Worm (Caenorhabditis elegans) whole organism, late embryonic: ENCODE data around the gene Y46C8AL.11.
"Not testable (repeated sequence)": the region's sequence is repeated elsewhere in the genome, so short reads cannot be mapped to it uniquely, and the experiment has no call there.

Source experiments
- C08G9.2 ChIP-seq: sonication (generic microtip); optimal IDR thresholded peaks from 2 replicates; lab custom pipeline; 2016; ENCODE audit warnings: mild to moderate bottlenecking, missing genetic modification characterization, moderate library complexity, missing compliant biosample characterization
- C38D4.7 ChIP-seq: fragments of 200-800 bp; sonication (Bioruptor generic); optimal IDR thresholded peaks from 2 replicates; lab custom pipeline; 2018; ENCODE audit warnings: mild to moderate bottlenecking, missing genetic modification characterization, moderate library complexity, missing compliant biosample characterization
- K02D7.2 ChIP-seq: sonication (generic microtip); optimal IDR thresholded peaks from 2 replicates; lab custom pipeline; 2017; ENCODE audit warnings: mild to moderate bottlenecking, missing genetic modification characterization, missing compliant biosample characterization
- Y22D7AL.16 ChIP-seq: sonication (generic microtip); optimal IDR thresholded peaks from 2 replicates; lab custom pipeline; 2016; ENCODE audit warnings: missing genetic modification characterization, missing compliant biosample characterization
- ahr-1 ChIP-seq: sonication (generic microtip); optimal IDR thresholded peaks from 2 replicates; lab custom pipeline; 2016; ENCODE audit warnings: missing genetic modification characterization, missing compliant biosample characterization
- ceh-18 ChIP-seq: sonication (generic microtip); optimal IDR thresholded peaks from 2 replicates; lab custom pipeline; 2016; ENCODE audit warnings: missing genetic modification characterization, missing compliant biosample characterization
- ceh-31 ChIP-seq: sonication (generic microtip); optimal IDR thresholded peaks from 2 replicates; lab custom pipeline; 2016; ENCODE audit warnings: missing genetic modification characterization, missing compliant biosample characterization
- ceh-34 ChIP-seq: sonication (generic microtip); optimal IDR thresholded peaks from 2 replicates; lab custom pipeline; 2016; ENCODE audit warnings: mild to moderate bottlenecking, missing genetic modification characterization, missing compliant biosample characterization
- ceh-45 ChIP-seq: fragments of 200-800 bp; sonication (Bioruptor generic); IDR thresholded peaks from 2 replicates; pipeline ENCODE4 v1.3.6; 2022; ENCODE audit warnings: missing genetic modification reagents, missing genetic modification characterization, missing compliant biosample characterization
- ceh-48 ChIP-seq: sonication (generic microtip); optimal IDR thresholded peaks from 2 replicates; lab custom pipeline; 2016; ENCODE audit warnings: missing genetic modification characterization, inconsistent platforms, missing compliant biosample characterization
- ceh-6 ChIP-seq: fragments of 200-800 bp; sonication (Bioruptor generic); optimal IDR thresholded peaks from 2 replicates; lab custom pipeline; 2018; ENCODE audit warnings: mild to moderate bottlenecking, missing genetic modification characterization, missing compliant biosample characterization
- ceh-9 ChIP-seq: sonication (generic microtip); optimal IDR thresholded peaks from 2 replicates; lab custom pipeline; 2016; ENCODE audit warnings: mild to moderate bottlenecking, missing genetic modification characterization, inconsistent platforms, missing compliant biosample characterization
- che-1 ChIP-seq: sonication (generic microtip); optimal IDR thresholded peaks from 2 replicates; lab custom pipeline; 2016; ENCODE audit warnings: mild to moderate bottlenecking, missing genetic modification characterization, missing compliant biosample characterization
- dmd-4 ChIP-seq: sonication (generic microtip); optimal IDR thresholded peaks from 2 replicates; lab custom pipeline; 2016; ENCODE audit warnings: borderline replicate concordance, missing genetic modification characterization, missing compliant biosample characterization
- elt-2 ChIP-seq: sonication (generic microtip); optimal IDR thresholded peaks from 2 replicates; lab custom pipeline; 2016; ENCODE audit warnings: missing genetic modification reagents, missing genetic modification characterization, missing compliant biosample characterization
- ets-4 ChIP-seq: sonication (generic microtip); optimal IDR thresholded peaks from 2 replicates; lab custom pipeline; 2016; ENCODE audit warnings: missing genetic modification characterization, missing compliant biosample characterization
- fax-1 ChIP-seq: sonication (generic microtip); optimal IDR thresholded peaks from 2 replicates; lab custom pipeline; 2016; ENCODE audit warnings: missing genotype, missing genetic modification characterization, missing compliant biosample characterization
- fkh-6 ChIP-seq: sonication (generic microtip); optimal IDR thresholded peaks from 2 replicates; lab custom pipeline; 2016; ENCODE audit warnings: missing genetic modification characterization, missing compliant biosample characterization
- hlh-13 ChIP-seq: fragments of 200-800 bp; sonication (Bioruptor generic); optimal IDR thresholded peaks from 2 replicates; lab custom pipeline; 2018; ENCODE audit warnings: mild to moderate bottlenecking, missing genetic modification characterization, missing compliant biosample characterization
- hlh-30 ChIP-seq: sonication (generic microtip); optimal IDR thresholded peaks from 2 replicates; lab custom pipeline; 2017; ENCODE audit warnings: antibody characterized with exemption, missing genetic modification characterization, missing compliant biosample characterization; ENCODE audit not compliant: insufficient read depth
- hlh-6 ChIP-seq: sonication (generic microtip); optimal IDR thresholded peaks from 2 replicates; lab custom pipeline; 2016; ENCODE audit warnings: missing genotype, missing genetic modification characterization, missing compliant biosample characterization
- lin-11 ChIP-seq: fragments of 200-800 bp; sonication (Bioruptor generic); optimal IDR thresholded peaks from 2 replicates; lab custom pipeline; 2018; ENCODE audit warnings: mild to moderate bottlenecking, missing genetic modification characterization, missing compliant biosample characterization
- madf-2 ChIP-seq: sonication (generic microtip); optimal IDR thresholded peaks from 2 replicates; lab custom pipeline; 2017; ENCODE audit warnings: missing genetic modification characterization, missing compliant biosample characterization
- nfya-1 ChIP-seq: sonication (generic microtip); optimal IDR thresholded peaks from 2 replicates; lab custom pipeline; 2017; ENCODE audit warnings: missing genetic modification characterization, mild to moderate bottlenecking, missing compliant biosample characterization, antibody characterized with exemption, moderate library complexity
- nhr-11 ChIP-seq: fragments of 150-350 bp; optimal IDR thresholded peaks from 2 replicates; lab custom pipeline; 2014; ENCODE audit warnings: missing biosample characterization, missing genetic modification characterization
- nhr-232 ChIP-seq: sonication (generic microtip); optimal IDR thresholded peaks from 2 replicates; lab custom pipeline; 2016; ENCODE audit warnings: missing genetic modification characterization, missing compliant biosample characterization
- odd-2 ChIP-seq: sonication (generic microtip); optimal IDR thresholded peaks from 2 replicates; lab custom pipeline; 2017; ENCODE audit warnings: antibody characterized with exemption, mild to moderate bottlenecking, missing genetic modification characterization, missing compliant biosample characterization
- pag-3 ChIP-seq: sonication (generic microtip); optimal IDR thresholded peaks from 2 replicates; lab custom pipeline; 2016; ENCODE audit warnings: missing compliant biosample characterization, missing genetic modification characterization, borderline replicate concordance
- pax-1 ChIP-seq: fragments of 150-350 bp; optimal IDR thresholded peaks from 2 replicates; lab custom pipeline; 2014; ENCODE audit warnings: missing biosample characterization, missing genetic modification characterization
- pha-2 ChIP-seq: sonication (generic microtip); optimal IDR thresholded peaks from 2 replicates; lab custom pipeline; 2017; ENCODE audit warnings: mild to moderate bottlenecking, missing genetic modification characterization, missing compliant biosample characterization
- pha-4 ChIP-seq: fragments of 150-350 bp; optimal IDR thresholded peaks from 2 replicates; lab custom pipeline; 2018; ENCODE audit warnings: missing biosample characterization, missing genetic modification reagents, missing genetic modification characterization
- rnt-1 ChIP-seq: sonication (generic microtip); optimal IDR thresholded peaks from 2 replicates; lab custom pipeline; 2016; ENCODE audit warnings: missing genetic modification characterization, missing compliant biosample characterization
- sox-2 ChIP-seq: fragments of 200-800 bp; sonication (Bioruptor generic); IDR thresholded peaks from 2 replicates; pipeline ENCODE4 v1.3.6; 2022; ENCODE audit warnings: missing genetic modification reagents, missing genetic modification characterization, missing compliant biosample characterization
- syd-9 ChIP-seq: sonication (generic microtip); optimal IDR thresholded peaks from 2 replicates; lab custom pipeline; 2016; ENCODE audit warnings: mild to moderate bottlenecking, missing genetic modification characterization, moderate library complexity, missing compliant biosample characterization
- tbx-2 ChIP-seq: sonication (generic microtip); optimal IDR thresholded peaks from 2 replicates; lab custom pipeline; 2016; ENCODE audit warnings: missing genetic modification characterization, missing compliant biosample characterization
- tbx-7 ChIP-seq: sonication (generic microtip); optimal IDR thresholded peaks from 2 replicates; lab custom pipeline; 2016; ENCODE audit warnings: missing genotype, missing genetic modification characterization, missing compliant biosample characterization
- ttx-3 ChIP-seq: sonication (generic microtip); optimal IDR thresholded peaks from 2 replicates; lab custom pipeline; 2016; ENCODE audit warnings: missing genetic modification reagents, missing genetic modification characterization, missing compliant biosample characterization
- unc-3 ChIP-seq, 2 experiments: fragments of 200-800 bp in 1 of 2; sonication (Bioruptor generic) in 1 of 2; sonication (generic microtip) in 1 of 2; conservative IDR thresholded peaks in 1 of 2; optimal IDR thresholded peaks in 1 of 2; 2 replicates each; pipeline versions ENCODE4 v1.3.6 to Lab custom; 2016 to 2022; ENCODE audit warnings: missing compliant biosample characterization in 2 of 2, missing genetic modification characterization in 2 of 2, missing genetic modification reagents in 1 of 2
- unc-42 ChIP-seq: sonication (generic microtip); optimal IDR thresholded peaks from 2 replicates; lab custom pipeline; 2016; ENCODE audit warnings: missing genotype, missing genetic modification characterization, missing compliant biosample characterization
- unc-55 ChIP-seq: sonication (generic microtip); optimal IDR thresholded peaks from 2 replicates; lab custom pipeline; 2017; ENCODE audit warnings: missing biosample characterization, missing genetic modification reagents, missing genetic modification characterization
- zip-5 ChIP-seq: sonication (generic microtip); optimal IDR thresholded peaks from 2 replicates; lab custom pipeline; 2016; ENCODE audit warnings: missing genetic modification characterization, missing compliant biosample characterization

Y46C8AL.11 gene

ce11 chrIV:3909114-3909513 lies 34.0 kb upstream of the Y46C8AL.11 start, which contains the start of gene F56D6.13:
F56D6.13 (plus strand) TSS chrIV:3909414.
- TF ChIP-seq dmd-4 (tag; lab: Kevin White, UChicago) (no peak), pha-4 (tag; lab: Kevin White, UChicago) (no peak), sox-2 (GFP tag; lab: Robert Waterston, UW) (no peak), ceh-9 (tag; lab: Kevin White, UChicago) (no peak), ceh-18 (no peak), nfya-1 (tag; lab: Kevin White, UChicago) (no peak), syd-9 (tag; lab: Kevin White, UChicago) (no peak), ceh-34 (tag; lab: Kevin White, UChicago) (no peak), hlh-6 (tag; lab: Kevin White, UChicago) (no peak), ahr-1 (tag; lab: Kevin White, UChicago) (no peak), K02D7.2 (tag; lab: Kevin White, UChicago) (no peak), C08G9.2 (tag; lab: Kevin White, UChicago) (no peak), ets-4 (tag; lab: Kevin White, UChicago) (no peak), hlh-13 (GFP tag; lab: Kevin White, UChicago) (no peak), madf-2 (tag; lab: Kevin White, UChicago) (no peak), ceh-48 (no peak), ceh-45 (GFP tag; lab: Robert Waterston, UW) (no peak)
- TF ChIP-seq, all 69 proteins: peak for 0

DNA sequence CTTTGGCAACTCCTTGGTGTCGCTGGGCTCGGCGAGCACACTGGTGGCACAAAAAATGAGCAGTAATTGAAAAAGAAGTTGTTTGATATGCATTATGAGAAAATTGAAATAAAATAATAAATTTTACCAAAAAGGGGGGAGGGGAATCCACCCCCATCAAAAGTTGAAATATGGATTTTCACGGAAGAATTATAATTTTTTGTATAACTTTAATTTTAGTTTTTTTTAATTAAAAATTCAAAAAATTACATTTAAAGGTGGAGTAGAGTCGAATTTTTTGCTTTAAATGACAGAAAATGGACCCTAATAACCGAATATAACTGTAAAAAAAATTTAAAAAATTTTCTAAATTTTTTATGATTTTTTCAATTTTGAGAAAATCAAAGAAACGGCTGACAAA lies 31.3 kb upstream of the Y46C8AL.11 start, which contains the start of gene F56D6.18:
F56D6.18 (minus strand) TSS at position 101 of the 400 bp plus-strand sequence.
- TF ChIP-seq nhr-232, Y22D7AL.16, hlh-6 (tag; lab: Kevin White, UChicago): not testable (repeated sequence)

DNA sequence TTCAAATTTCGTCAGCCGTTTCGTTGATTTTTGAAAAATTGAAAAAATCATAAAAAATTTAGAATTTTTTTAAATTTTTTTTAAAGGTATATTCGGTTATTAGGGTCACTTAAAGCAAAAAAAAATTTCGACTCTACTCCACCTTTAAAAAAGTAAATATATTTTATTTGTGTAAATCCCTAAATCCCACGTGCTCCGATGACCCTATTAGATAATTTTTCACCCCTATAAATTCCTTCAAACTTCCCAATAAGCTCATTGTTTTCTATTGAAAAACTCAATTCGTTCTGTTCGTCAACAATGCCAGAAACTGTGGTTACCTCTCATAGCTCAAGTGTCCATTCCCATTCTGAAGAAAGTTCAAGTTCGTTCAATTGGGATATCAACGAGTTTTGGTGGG lies 30.5 kb upstream of the Y46C8AL.11 start, which contains the start of gene F56D6.20:
F56D6.20 (plus strand) TSS at position 301 of the 400 bp plus-strand sequence.
- no peak for TF ChIP-seq zip-5 (tag; lab: Kevin White, UChicago)
- no peak for TF ChIP-seq ttx-3 (tag; lab: Kevin White, UChicago)
- no peak for TF ChIP-seq rnt-1 (tag; lab: Kevin White, UChicago)

- TF ChIP-seq fkh-6 (no peak), lin-11 (tag; lab: Kevin White, UChicago) (no peak), unc-42 (tag; lab: Kevin White, UChicago) (no peak), C38D4.7 (GFP tag; lab: Kevin White, UChicago) (no peak)
- TF ChIP-seq, all 69 proteins: peak for 0
Observed at ce11 chrIV:3914462-3914861, 28.6 kb upstream of the Y46C8AL.11 start, which contains the start of gene F56D6.19. F56D6.19 (plus strand) TSS chrIV:3914762.

- TF ChIP-seq hlh-6 (tag; lab: Kevin White, UChicago) (no peak), ttx-3 (tag; lab: Kevin White, UChicago) (no peak), ceh-6 (GFP tag; lab: Kevin White, UChicago) (no peak), hlh-30 (tag; lab: Kevin White, UChicago) (no peak), ceh-18 (no peak), pax-1 (tag; lab: Kevin White, UChicago) (no peak), lin-11 (tag; lab: Kevin White, UChicago) (no peak), tbx-7 (tag; lab: Kevin White, UChicago) (no peak)
Observed at ce11 chrIV:3915296-3915695, 27.8 kb upstream of the Y46C8AL.11 start, which contains the start of gene srz-20. srz-20 (plus strand) TSS chrIV:3915596.

ce11 chrIV:3917405-3917804 lies 25.7 kb upstream of the Y46C8AL.11 start, which contains the start of gene F56D6.14:
F56D6.14 (plus strand) TSS chrIV:3917705.
- TF ChIP-seq dmd-4 (tag; lab: Kevin White, UChicago) (no peak), K02D7.2 (tag; lab: Kevin White, UChicago) (no peak), tbx-2 (no peak), fax-1 (tag; lab: Kevin White, UChicago) (no peak), che-1 (tag; lab: Kevin White, UChicago) (no peak), elt-2 (tag; lab: Kevin White, UChicago) (no peak), C38D4.7 (GFP tag; lab: Kevin White, UChicago) (no peak), odd-2 (no peak), nhr-11 (tag; lab: Kevin White, UChicago) (no peak), unc-3 (GFP tag; conservative IDR thresholded peaks at IDR 0.05; lab: Robert Waterston, UW) (no peak), unc-3 (tag; optimal IDR thresholded peaks at IDR 0.05; lab: Kevin White, UChicago) (no peak), ceh-31 (tag; lab: Kevin White, UChicago) (no peak), pag-3 (tag; lab: Kevin White, UChicago) (no peak), pha-2 (no peak), unc-55 (no peak)
